Worm (Caenorhabditis elegans) whole organism, young adult: Measurements from ENCODE around the gene ifas-3.

Experiments
- B0261.1 ChIP-seq: sonication (generic microtip); optimal IDR thresholded peaks from 2 replicates; lab custom pipeline; 2016; ENCODE audit warnings: mild to moderate bottlenecking, missing genetic modification characterization, moderate library complexity, missing compliant biosample characterization
- C17E4.6 ChIP-seq: fragments of 200-800 bp; sonication (Bioruptor generic); IDR thresholded peaks from 2 replicates; pipeline ENCODE4 v1.3.6; 2022; ENCODE audit warnings: missing genetic modification reagents, missing genetic modification characterization, missing compliant biosample characterization
- F22D6.2 ChIP-seq: sonication (generic microtip); optimal IDR thresholded peaks from 2 replicates; lab custom pipeline; 2016; ENCODE audit warnings: mild to moderate bottlenecking, missing genetic modification characterization, missing compliant biosample characterization
- F33H1.4 ChIP-seq: fragments of 200-800 bp; sonication (Bioruptor generic); IDR thresholded peaks from 2 replicates; pipeline ENCODE4 v1.3.6; 2022; ENCODE audit warnings: missing genetic modification reagents, missing genetic modification characterization, missing compliant biosample characterization
- F37B4.10 ChIP-seq: fragments of 200-800 bp; sonication (Bioruptor generic); IDR thresholded peaks from 2 replicates; pipeline ENCODE4 v1.3.6; 2022; ENCODE audit warnings: missing genetic modification characterization, missing compliant biosample characterization
- F55B11.4 ChIP-seq: sonication (generic microtip); optimal IDR thresholded peaks from 2 replicates; lab custom pipeline; 2016; ENCODE audit warnings: missing compliant biosample characterization, missing genetic modification characterization, borderline replicate concordance; ENCODE audit not compliant: insufficient read depth
- F57C9.4 ChIP-seq: sonication (generic microtip); optimal IDR thresholded peaks from 2 replicates; lab custom pipeline; 2017; ENCODE audit warnings: mild to moderate bottlenecking, missing genetic modification characterization, missing compliant biosample characterization
- Y79H2A.3 ChIP-seq: fragments of 200-800 bp; sonication (Bioruptor generic); conservative IDR thresholded peaks from 2 replicates; pipeline ENCODE4 v1.3.6; 2022; ENCODE audit warnings: missing genetic modification reagents, missing genetic modification characterization, missing compliant biosample characterization
- ZK185.1 ChIP-seq: sonication (generic microtip); optimal IDR thresholded peaks from 2 replicates; lab custom pipeline; 2016; ENCODE audit warnings: mild to moderate bottlenecking, missing genetic modification characterization, missing compliant biosample characterization; ENCODE audit not compliant: poor library complexity, severe bottlenecking
- attf-3 ChIP-seq: fragments of 200-800 bp; sonication (Bioruptor generic); conservative IDR thresholded peaks from 2 replicates; pipeline ENCODE4 v1.3.6; 2022; ENCODE audit warnings: missing genetic modification reagents, missing genetic modification characterization, missing compliant biosample characterization
- cebp-1 ChIP-seq, 2 experiments: fragments of 200-800 bp in 1 of 2; sonication (Bioruptor generic) in 1 of 2; sonication (generic microtip) in 1 of 2; IDR thresholded peaks in 1 of 2; optimal IDR thresholded peaks in 1 of 2; 2 replicates each; pipeline versions ENCODE4 v1.3.6 to Lab custom; 2017 to 2022; ENCODE audit warnings: missing compliant biosample characterization in 2 of 2, missing genetic modification characterization in 2 of 2, mild to moderate bottlenecking in 1 of 2, missing genetic modification reagents in 1 of 2, moderate library complexity in 1 of 2
- ceh-27 ChIP-seq: fragments of 200-800 bp; sonication (Bioruptor generic); optimal IDR thresholded peaks from 2 replicates; lab custom pipeline; 2018; ENCODE audit warnings: mild to moderate bottlenecking, missing genetic modification characterization, moderate library complexity, missing compliant biosample characterization
- ceh-91 ChIP-seq: fragments of 200-800 bp; sonication (Bioruptor generic); IDR thresholded peaks from 2 replicates; pipeline ENCODE4 v1.3.6; 2022; ENCODE audit warnings: missing genetic modification reagents, missing genetic modification characterization, missing compliant biosample characterization
- chd-7 ChIP-seq: sonication (generic microtip); optimal IDR thresholded peaks from 2 replicates; lab custom pipeline; 2016; ENCODE audit warnings: mild to moderate bottlenecking, missing genetic modification characterization, moderate library complexity, missing compliant biosample characterization
- die-1 ChIP-seq: sonication (generic microtip); optimal IDR thresholded peaks from 2 replicates; lab custom pipeline; 2016; ENCODE audit warnings: missing genotype, mild to moderate bottlenecking, missing genetic modification characterization, missing compliant biosample characterization
- dpl-1 ChIP-seq: fragments of 150-350 bp; optimal IDR thresholded peaks from 2 replicates; lab custom pipeline; 2014; ENCODE audit warnings: missing biosample characterization, missing genetic modification reagents, missing genetic modification characterization
- fkh-3 ChIP-seq: sonication (generic microtip); optimal IDR thresholded peaks from 2 replicates; lab custom pipeline; 2016; ENCODE audit warnings: mild to moderate bottlenecking, missing genetic modification characterization, missing compliant biosample characterization
- hlh-26 ChIP-seq: fragments of 200-800 bp; sonication (Bioruptor generic); conservative IDR thresholded peaks from 2 replicates; pipeline ENCODE4 v1.3.6; 2022; ENCODE audit warnings: missing genetic modification reagents, missing genetic modification characterization, missing compliant biosample characterization
- hmg-20 ChIP-seq: fragments of 200-800 bp; sonication (Bioruptor generic); IDR thresholded peaks from 2 replicates; pipeline ENCODE4 v1.3.6; 2022; ENCODE audit warnings: missing genetic modification reagents, missing genetic modification characterization, missing compliant biosample characterization
- hrde-1 ChIP-seq: sonication (generic microtip); optimal IDR thresholded peaks from 2 replicates; lab custom pipeline; 2016; ENCODE audit warnings: missing genetic modification characterization, mild to moderate bottlenecking, missing compliant biosample characterization, moderate library complexity, missing genotype, missing genetic modification reagents, borderline replicate concordance
- hsf-1 ChIP-seq: fragments of 200-800 bp; sonication (Bioruptor generic); IDR thresholded peaks from 2 replicates; pipeline ENCODE4 v1.3.6; 2022; ENCODE audit warnings: missing genetic modification reagents, missing genetic modification characterization, missing compliant biosample characterization
- let-526 ChIP-seq: fragments of 200-800 bp; sonication (Bioruptor generic); IDR thresholded peaks from 2 replicates; pipeline ENCODE4 v1.3.6; 2022; ENCODE audit warnings: missing genetic modification reagents, missing genetic modification characterization, missing compliant biosample characterization
- lin-35 ChIP-seq, 3 experiments: fragments of 150-350 bp in 2 of 3; sonication (generic microtip) in 1 of 3; optimal IDR thresholded peaks; 2 replicates each; lab custom pipeline; 2014 to 2018; ENCODE audit warnings: missing biosample characterization in 3 of 3, missing genetic modification characterization in 3 of 3, missing genetic modification reagents in 3 of 3
- lir-1 ChIP-seq: fragments of 200-800 bp; sonication (Bioruptor generic); conservative IDR thresholded peaks from 2 replicates; pipeline ENCODE4 v1.3.6; 2022; ENCODE audit warnings: missing genetic modification reagents, missing genetic modification characterization, missing compliant biosample characterization
- lsl-1 ChIP-seq: fragments of 200-800 bp; sonication (Bioruptor generic); optimal IDR thresholded peaks from 2 replicates; lab custom pipeline; 2018; ENCODE audit warnings: mild to moderate bottlenecking, missing genetic modification characterization, moderate library complexity, missing compliant biosample characterization
- madf-3 ChIP-seq: fragments of 200-800 bp; sonication (Bioruptor generic); IDR thresholded peaks from 2 replicates; pipeline ENCODE4 v1.3.6; 2022; ENCODE audit warnings: missing genetic modification reagents, missing genetic modification characterization, missing compliant biosample characterization
- mcd-1 ChIP-seq: fragments of 200-800 bp; sonication (Bioruptor generic); IDR thresholded peaks from 2 replicates; pipeline ENCODE4 v1.3.6; 2022; ENCODE audit warnings: missing genetic modification reagents, missing genetic modification characterization, missing compliant biosample characterization
- mel-28 ChIP-seq: sonication (generic microtip); optimal IDR thresholded peaks from 2 replicates; lab custom pipeline; 2016; ENCODE audit warnings: borderline replicate concordance, mild to moderate bottlenecking, missing genetic modification characterization, missing compliant biosample characterization
- mxl-1 ChIP-seq: sonication (generic microtip); optimal IDR thresholded peaks from 2 replicates; lab custom pipeline; 2016; ENCODE audit warnings: missing genetic modification characterization, missing compliant biosample characterization
- nfya-2 ChIP-seq: fragments of 200-800 bp; sonication (Bioruptor generic); IDR thresholded peaks from 2 replicates; pipeline ENCODE4 v1.3.6; 2022; ENCODE audit warnings: missing genetic modification reagents, missing genetic modification characterization, missing compliant biosample characterization
- nhr-120 ChIP-seq: fragments of 200-800 bp; sonication (Bioruptor generic); IDR thresholded peaks from 2 replicates; pipeline ENCODE4 v1.3.6; 2022; ENCODE audit warnings: missing genetic modification characterization, missing compliant biosample characterization
- nhr-80 ChIP-seq: sonication (generic microtip); optimal IDR thresholded peaks from 2 replicates; lab custom pipeline; 2016; ENCODE audit warnings: missing genetic modification characterization, missing compliant biosample characterization
- pha-4 ChIP-seq: fragments of 150-350 bp; sonication (generic microtip); optimal IDR thresholded peaks from 2 replicates; lab custom pipeline; 2014; ENCODE audit warnings: missing biosample characterization, missing genetic modification reagents, missing genetic modification characterization
- rcor-1 ChIP-seq: fragments of 200-800 bp; sonication (Bioruptor generic); IDR thresholded peaks from 2 replicates; pipeline ENCODE4 v1.3.6; 2022; ENCODE audit warnings: missing genetic modification reagents, missing genetic modification characterization, missing compliant biosample characterization
- sdz-38 ChIP-seq: sonication (generic microtip); optimal IDR thresholded peaks from 2 replicates; lab custom pipeline; 2016; ENCODE audit warnings: missing genotype, missing genetic modification characterization, missing compliant biosample characterization
- snpc-1.3 ChIP-seq: sonication (generic microtip); optimal IDR thresholded peaks from 2 replicates; lab custom pipeline; 2017; ENCODE audit warnings: missing genetic modification characterization, mild to moderate bottlenecking, missing compliant biosample characterization, antibody characterized with exemption, moderate library complexity, missing genotype, missing genetic modification reagents; ENCODE audit not compliant: insufficient read depth
- somi-1 ChIP-seq: fragments of 200-800 bp; sonication (Bioruptor generic); optimal IDR thresholded peaks from 2 replicates; lab custom pipeline; 2018; ENCODE audit warnings: mild to moderate bottlenecking, missing genetic modification characterization, missing compliant biosample characterization
- tbp1 ChIP-seq: fragments of 200-800 bp; sonication (Bioruptor generic); optimal IDR thresholded peaks from 2 replicates; lab custom pipeline; 2018; ENCODE audit warnings: mild to moderate bottlenecking, missing genetic modification characterization, missing compliant biosample characterization
- unc-130 ChIP-seq: sonication (generic microtip); optimal IDR thresholded peaks from 2 replicates; lab custom pipeline; 2016; ENCODE audit warnings: missing genetic modification reagents, missing genetic modification characterization, missing compliant biosample characterization
- zim-3 ChIP-seq: sonication (generic microtip); optimal IDR thresholded peaks from 2 replicates; lab custom pipeline; 2017; ENCODE audit warnings: mild to moderate bottlenecking, missing genetic modification characterization, moderate library complexity, missing compliant biosample characterization
- ztf-22 ChIP-seq: fragments of 200-800 bp; sonication (Bioruptor generic); optimal IDR thresholded peaks from 2 replicates; lab custom pipeline; 2018; ENCODE audit warnings: mild to moderate bottlenecking, missing genetic modification characterization, moderate library complexity, missing compliant biosample characterization
- ztf-28 ChIP-seq: fragments of 200-800 bp; sonication (Bioruptor generic); IDR thresholded peaks from 2 replicates; pipeline ENCODE4 v1.3.6; 2022; ENCODE audit warnings: missing genetic modification reagents, missing genetic modification characterization, missing compliant biosample characterization
- ztf-3 ChIP-seq: fragments of 200-800 bp; sonication (Bioruptor generic); optimal IDR thresholded peaks from 2 replicates; lab custom pipeline; 2018; ENCODE audit warnings: mild to moderate bottlenecking, missing genetic modification characterization, missing compliant biosample characterization

ifas-3 gene

DNA sequence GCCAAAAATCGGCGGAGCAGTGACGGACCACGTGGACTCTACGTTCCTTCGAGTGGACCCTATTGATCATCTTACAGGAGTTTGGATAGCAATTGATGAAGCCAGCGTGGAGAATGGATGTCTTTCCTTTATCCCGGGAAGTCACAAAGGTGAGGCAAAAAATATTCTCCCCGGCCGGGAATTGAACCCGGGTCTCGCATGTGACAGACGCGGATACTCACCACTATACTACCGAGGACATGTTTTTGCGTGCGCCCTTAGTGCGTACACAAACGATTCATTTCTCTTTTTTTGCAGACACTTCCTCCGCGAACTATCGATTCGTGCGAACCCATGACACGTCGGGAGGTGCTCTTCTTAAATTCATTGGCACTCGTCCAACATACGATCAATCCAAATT lies 19.5 kb downstream of the ifas-3 start (continued):
- TF ChIP-seq F55B11.4 (tag; lab: Kevin White, UChicago), result no peak
- TF ChIP-seq cebp-1 (GFP tag; IDR thresholded peaks at IDR 0.05; lab: Robert Waterston, UW), result 0 out of 2 replicates have a peak, but pooled peaks have one; percentile 33
- TF ChIP-seq cebp-1 (tag; optimal IDR thresholded peaks at IDR 0.05; lab: Kevin White, UChicago), result no peak
- TF ChIP-seq sdz-38 (tag; lab: Kevin White, UChicago), result no peak
- peak; percentile 15 for TF ChIP-seq nhr-80
- no peak for TF ChIP-seq F37B4.10 (GFP tag; lab: Robert Waterston, UW)
- peak; percentile 61 for TF ChIP-seq snpc-1.3
- 0 out of 2 replicates have a peak, but pooled peaks have one; percentile 12 for TF ChIP-seq F33H1.4 (GFP tag; lab: Robert Waterston, UW)
- TF ChIP-seq tbp1 (GFP tag; lab: Kevin White, UChicago), result peak; percentile 91
- TF ChIP-seq lir-1, result no peak
- TF ChIP-seq nhr-120 (GFP tag; lab: Robert Waterston, UW), result no peak
- no peak for TF ChIP-seq nfya-2 (GFP tag; lab: Robert Waterston, UW)
- TF ChIP-seq Y79H2A.3 (GFP tag; lab: Robert Waterston, UW), result no peak
- TF ChIP-seq ceh-27, result peak; percentile 97
- no peak for TF ChIP-seq C17E4.6 (GFP tag; lab: Robert Waterston, UW)
- no peak for TF ChIP-seq F22D6.2 (tag; lab: Kevin White, UChicago)
- TF ChIP-seq dpl-1 (GFP tag; lab: Kevin White, UChicago), result no peak
- peak; percentile 56 for TF ChIP-seq B0261.1 (tag; lab: Kevin White, UChicago)
- no peak for TF ChIP-seq ztf-3 (GFP tag; lab: Kevin White, UChicago)
- no peak for TF ChIP-seq unc-130
- no peak for TF ChIP-seq mxl-1 (tag; lab: Kevin White, UChicago)
- no peak for TF ChIP-seq ztf-22 (GFP tag; lab: Kevin White, UChicago)
- TF ChIP-seq hmg-20 (GFP tag; lab: Robert Waterston, UW), result no peak
- no peak for TF ChIP-seq attf-3 (GFP tag; lab: Robert Waterston, UW)
- TF ChIP-seq hsf-1 (GFP tag; lab: Robert Waterston, UW), result peak; percentile 79
- TF ChIP-seq mel-28 (tag; lab: Kevin White, UChicago), result no peak
- peak; percentile 14 for TF ChIP-seq somi-1 (GFP tag; lab: Kevin White, UChicago)
- TF ChIP-seq ztf-28, result no peak
- no peak for TF ChIP-seq hlh-26 (GFP tag; lab: Robert Waterston, UW)
- TF ChIP-seq lin-35 (GFP tag; optimal IDR thresholded peaks at IDR 0.05; lab: Kevin White, UChicago), result no peak
- peak; percentile 58; the same call in 1 of the 2 replicates for TF ChIP-seq rcor-1 (GFP tag; lab: Robert Waterston, UW)
- TF ChIP-seq lsl-1 (GFP tag; lab: Kevin White, UChicago), result no peak
- no peak for TF ChIP-seq pha-4 (tag; lab: Kevin White, UChicago)
- no peak for TF ChIP-seq fkh-3
- TF ChIP-seq, all 124 proteins: peak for 57

DNA sequence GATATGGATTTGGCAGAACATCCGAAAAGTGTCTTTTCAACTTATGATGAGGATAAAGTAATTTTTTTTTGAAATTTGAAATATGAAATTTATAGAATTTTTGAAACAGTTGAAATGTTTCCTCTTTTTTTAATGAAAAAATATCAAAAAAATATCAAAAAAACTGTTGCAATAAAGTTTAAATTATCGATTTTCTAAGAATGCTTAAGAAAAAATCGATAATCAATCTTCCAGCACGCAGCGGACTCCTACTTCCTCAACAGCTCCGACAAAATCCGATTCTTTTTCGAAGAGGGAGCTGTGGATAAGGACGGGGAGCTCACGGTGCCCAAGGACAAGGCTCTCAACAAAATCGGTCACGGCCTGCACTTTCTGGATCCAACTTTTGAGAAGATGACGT lies 20.0 kb downstream of the ifas-3 start:
- TF ChIP-seq mcd-1, result no peak
- no peak for TF ChIP-seq madf-3 (GFP tag; lab: Robert Waterston, UW)
- no peak for TF ChIP-seq zim-3 (tag; lab: Kevin White, UChicago)
- no peak for TF ChIP-seq hrde-1 (tag; lab: Kevin White, UChicago)
- no peak for TF ChIP-seq nhr-80
- no peak for TF ChIP-seq hsf-1 (GFP tag; lab: Robert Waterston, UW)
- TF ChIP-seq nhr-120 (GFP tag; lab: Robert Waterston, UW), result no peak
- TF ChIP-seq die-1, result no peak
- TF ChIP-seq ZK185.1 (tag; lab: Kevin White, UChicago), result no peak
- no peak for TF ChIP-seq let-526 (GFP tag; lab: Robert Waterston, UW)
- TF ChIP-seq chd-7 (tag; lab: Kevin White, UChicago), result no peak
- no peak for TF ChIP-seq ceh-91 (GFP tag; lab: Robert Waterston, UW)
- TF ChIP-seq F57C9.4 (tag; lab: Kevin White, UChicago), result no peak
